Worm (Caenorhabditis elegans) whole organism, midembryonic: ENCODE results near the gene srsx-1.

Experiments
- med-1 ChIP-seq: sonication (generic microtip); optimal IDR thresholded peaks from 2 replicates; lab custom pipeline; 2017; ENCODE audit warnings: missing genetic modification characterization, mild to moderate bottlenecking, missing compliant biosample characterization, antibody characterized with exemption, missing genetic modification reagents; ENCODE audit not compliant: insufficient read depth
- ztf-23 ChIP-seq: fragments of 200-800 bp; sonication (Bioruptor generic); IDR thresholded peaks from 2 replicates; pipeline ENCODE4 v1.3.6; 2022; ENCODE audit warnings: missing genetic modification reagents, missing genetic modification characterization, missing compliant biosample characterization

DNA sequence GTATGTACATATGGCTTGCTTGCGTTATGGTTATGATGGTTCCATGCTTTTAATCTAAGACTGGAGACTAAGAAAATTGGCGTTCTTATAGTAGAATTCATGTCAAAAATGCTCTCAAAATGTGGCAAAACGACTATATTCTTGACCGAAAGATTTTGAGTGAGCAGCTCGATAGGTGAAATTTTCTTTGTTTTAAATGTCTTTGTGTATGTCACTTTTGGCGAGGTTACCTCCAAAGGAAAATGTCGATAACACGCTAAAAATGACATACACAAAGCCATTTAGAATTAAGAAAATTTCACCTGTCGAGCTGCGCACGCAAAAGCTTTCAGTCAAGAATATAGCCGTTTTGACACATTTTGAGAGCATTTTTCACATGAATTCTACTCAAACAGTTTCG is 10.4 kb downstream of the srsx-1 start, which contains the start of gene srz-66:
- no peak for TF ChIP-seq ztf-23 (GFP tag; lab: Robert Waterston, UW)
- no peak for TF ChIP-seq med-1
